Worm (Caenorhabditis elegans) whole organism, L2 larva: ENCODE measurements around the gene ceh-37.

Source experiments
- C34F6.9 ChIP-seq: fragments of 150-350 bp; optimal IDR thresholded peaks from 2 replicates; lab custom pipeline; 2014; ENCODE audit warnings: missing biosample characterization, missing genetic modification characterization
- F13H6.1 ChIP-seq: sonication (generic microtip); optimal IDR thresholded peaks from 2 replicates; lab custom pipeline; 2016; ENCODE audit warnings: missing genetic modification characterization, missing compliant biosample characterization
- R02D3.7 ChIP-seq: fragments of 150-350 bp; optimal IDR thresholded peaks from 2 replicates; lab custom pipeline; 2014; ENCODE audit warnings: missing biosample characterization, missing genetic modification characterization
- Y55F3AM.14 ChIP-seq: fragments of 200-800 bp; sonication (Bioruptor generic); optimal IDR thresholded peaks from 2 replicates; lab custom pipeline; 2018; ENCODE audit warnings: mild to moderate bottlenecking, missing genetic modification characterization, missing compliant biosample characterization
- ZK546.5 ChIP-seq: sonication (generic microtip); optimal IDR thresholded peaks from 2 replicates; lab custom pipeline; 2017; ENCODE audit warnings: missing biosample characterization, missing genetic modification characterization
- alr-1 ChIP-seq: fragments of 150-350 bp; optimal IDR thresholded peaks from 2 replicates; lab custom pipeline; 2014; ENCODE audit warnings: missing biosample characterization, missing genetic modification characterization
- ama-1 ChIP-seq: fragments of 150-350 bp; optimal IDR thresholded peaks from 2 replicates; lab custom pipeline; 2018; ENCODE audit warnings: inconsistent platforms
- ceh-16 ChIP-seq: fragments of 150-350 bp; optimal IDR thresholded peaks from 2 replicates; lab custom pipeline; 2014; ENCODE audit warnings: missing biosample characterization, missing genetic modification characterization
- ceh-82 ChIP-seq: fragments of 150-350 bp; optimal IDR thresholded peaks from 2 replicates; lab custom pipeline; 2014; ENCODE audit warnings: missing biosample characterization, missing genetic modification characterization
- crh-2 ChIP-seq: sonication (generic microtip); optimal IDR thresholded peaks from 2 replicates; lab custom pipeline; 2017; ENCODE audit warnings: missing biosample characterization, missing genetic modification characterization
- dmd-4 ChIP-seq: sonication (generic microtip); optimal IDR thresholded peaks from 2 replicates; lab custom pipeline; 2017; ENCODE audit warnings: missing biosample characterization, missing genetic modification characterization
- egl-27 ChIP-seq: sonication (generic microtip); optimal IDR thresholded peaks from 3 replicates; lab custom pipeline; 2017; ENCODE audit warnings: missing biosample characterization, missing genetic modification reagents, missing genetic modification characterization
- elt-1 ChIP-seq: fragments of 150-350 bp; optimal IDR thresholded peaks from 2 replicates; lab custom pipeline; 2014; ENCODE audit warnings: missing biosample characterization, missing genetic modification characterization
- elt-3 ChIP-seq: sonication (generic microtip); optimal IDR thresholded peaks from 2 replicates; lab custom pipeline; 2017; ENCODE audit warnings: missing biosample characterization, missing genetic modification characterization
- fos-1 ChIP-seq: fragments of 150-350 bp; optimal IDR thresholded peaks from 2 replicates; lab custom pipeline; 2014; ENCODE audit warnings: missing biosample characterization, missing genetic modification characterization
- lin-39 ChIP-seq: fragments of 150-350 bp; optimal IDR thresholded peaks from 2 replicates; lab custom pipeline; 2014; ENCODE audit warnings: missing biosample characterization, missing genetic modification reagents, missing genetic modification characterization
- lsy-2 ChIP-seq, 2 experiments: fragments of 150-350 bp in 1 of 2; sonication (generic microtip) in 1 of 2; optimal IDR thresholded peaks; 2 replicates each; lab custom pipeline; 2014 to 2017; ENCODE audit warnings: missing biosample characterization in 2 of 2, missing genetic modification characterization in 2 of 2
- mbf-1 ChIP-seq: sonication (generic microtip); optimal IDR thresholded peaks from 2 replicates; lab custom pipeline; 2017; ENCODE audit warnings: missing biosample characterization, missing genetic modification characterization
- mdl-1 ChIP-seq, 2 experiments: fragments of 150-350 bp in 1 of 2; sonication (generic microtip) in 1 of 2; optimal IDR thresholded peaks; 2 replicates each; lab custom pipeline; 2017; ENCODE audit warnings: missing biosample characterization in 2 of 2, missing genetic modification characterization in 2 of 2
- nhr-12 ChIP-seq: fragments of 150-350 bp; optimal IDR thresholded peaks from 2 replicates; lab custom pipeline; 2014; ENCODE audit warnings: missing biosample characterization, missing genetic modification characterization
- nhr-129 ChIP-seq: fragments of 150-350 bp; optimal IDR thresholded peaks from 2 replicates; lab custom pipeline; 2014; ENCODE audit warnings: missing biosample characterization, missing genetic modification characterization
- nhr-23 ChIP-seq: fragments of 150-350 bp; optimal IDR thresholded peaks from 2 replicates; lab custom pipeline; 2014; ENCODE audit warnings: missing biosample characterization, missing genetic modification reagents, missing genetic modification characterization
- nhr-25 ChIP-seq: fragments of 150-350 bp; sonication (generic microtip); optimal IDR thresholded peaks from 3 replicates; lab custom pipeline; 2014; ENCODE audit warnings: missing biosample characterization, missing genetic modification characterization
- peb-1 ChIP-seq: fragments of 150-350 bp; optimal IDR thresholded peaks from 2 replicates; lab custom pipeline; 2014; ENCODE audit warnings: missing biosample characterization, missing genetic modification characterization
- sem-4 ChIP-seq: fragments of 150-350 bp; optimal IDR thresholded peaks from 2 replicates; lab custom pipeline; 2014; ENCODE audit warnings: missing biosample characterization, missing genetic modification reagents, missing genetic modification characterization
- skn-1 ChIP-seq: sonication (generic microtip); optimal IDR thresholded peaks from 2 replicates; lab custom pipeline; 2017; ENCODE audit warnings: missing biosample characterization, missing genetic modification characterization
- sma-9 ChIP-seq, 2 experiments: fragments of 150-350 bp in 1 of 2; sonication (generic microtip) in 1 of 2; optimal IDR thresholded peaks; 2 replicates each; lab custom pipeline; 2014 to 2016; ENCODE audit warnings: missing genetic modification characterization in 2 of 2, mild to moderate bottlenecking in 1 of 2, missing biosample characterization in 1 of 2, missing compliant biosample characterization in 1 of 2, missing genetic modification reagents in 1 of 2, moderate library complexity in 1 of 2
- snpc-4 ChIP-seq: fragments of 150-350 bp; optimal IDR thresholded peaks from 2 replicates; lab custom pipeline; 2014; ENCODE audit warnings: missing biosample characterization, missing genetic modification characterization
- unc-55 ChIP-seq: fragments of 150-350 bp; sonication (generic microtip); optimal IDR thresholded peaks from 3 replicates; lab custom pipeline; 2014; ENCODE audit warnings: missing biosample characterization, missing genetic modification reagents, missing genetic modification characterization
- unc-62 ChIP-seq: fragments of 150-350 bp; optimal IDR thresholded peaks from 2 replicates; lab custom pipeline; 2014; ENCODE audit warnings: missing biosample characterization, missing genetic modification reagents, missing genetic modification characterization
- zag-1 ChIP-seq: fragments of 150-350 bp; optimal IDR thresholded peaks from 2 replicates; lab custom pipeline; 2014; ENCODE audit warnings: missing biosample characterization, missing genetic modification characterization
- ztf-1 ChIP-seq: fragments of 200-800 bp; sonication (Bioruptor generic); conservative IDR thresholded peaks from 2 replicates; pipeline ENCODE4 v1.3.6; 2022; ENCODE audit warnings: missing genetic modification characterization, missing compliant biosample characterization
- ztf-11 ChIP-seq: sonication (generic microtip); optimal IDR thresholded peaks from 2 replicates; lab custom pipeline; 2017; ENCODE audit warnings: missing biosample characterization, missing genetic modification characterization

Gene ceh-37

ce11 chrX:14207942-14208341 is at the start of gene ceh-37:
Gene ceh-37 (minus strand): TSS chrX:14208000.
- TF ChIP-seq unc-55 (GFP tag; lab: Kevin White, UChicago), result no peak
- no peak for TF ChIP-seq nhr-23
- TF ChIP-seq R02D3.7 (tag; lab: Kevin White, UChicago), result no peak
- TF ChIP-seq fos-1 (tag; lab: Kevin White, UChicago), result peak; percentile 60
- no peak for TF ChIP-seq lsy-2 (tag; optimal IDR thresholded peaks at IDR 0.05; lab: Kevin White, UChicago)
- no peak for TF ChIP-seq F13H6.1 (tag; lab: Kevin White, UChicago)
- no peak for TF ChIP-seq dmd-4
- TF ChIP-seq sem-4 (tag; lab: Kevin White, UChicago), result no peak
- TF ChIP-seq mdl-1 (tag; optimal IDR thresholded peaks at IDR 0.05; lab: Kevin White, UChicago), result no peak
- TF ChIP-seq crh-2 (tag; lab: Kevin White, UChicago), result peak; percentile 37

ce11 chrX:14255973-14256372 is 48.2 kb upstream of the ceh-37 start, which contains the start of gene E02H4.7:
Gene E02H4.7 (plus strand): TSS chrX:14256273.
- no peak for TF ChIP-seq skn-1
- TF ChIP-seq peb-1, result no peak
- no peak for TF ChIP-seq nhr-23
- TF ChIP-seq lin-39 (tag; lab: Kevin White, UChicago), result no peak
- no peak for TF ChIP-seq unc-62 (GFP tag; lab: Kevin White, UChicago)
- TF ChIP-seq ztf-11 (tag; lab: Kevin White, UChicago), result no peak
- no peak for TF ChIP-seq ZK546.5
- no peak for TF ChIP-seq C34F6.9 (tag; lab: Kevin White, UChicago)
- TF ChIP-seq F13H6.1 (tag; lab: Kevin White, UChicago), result no peak
- TF ChIP-seq sma-9 (GFP tag; optimal IDR thresholded peaks at IDR 0.05; lab: Kevin White, UChicago), result no peak
- no peak for TF ChIP-seq sma-9 (tag; optimal IDR thresholded peaks at IDR 0.05; lab: Kevin White, UChicago)

- TF ChIP-seq unc-55 (GFP tag; lab: Kevin White, UChicago), result no peak
- no peak for TF ChIP-seq sem-4 (tag; lab: Kevin White, UChicago)
- no peak for TF ChIP-seq sma-9 (GFP tag; optimal IDR thresholded peaks at IDR 0.05; lab: Kevin White, UChicago)
- no peak for TF ChIP-seq sma-9 (tag; optimal IDR thresholded peaks at IDR 0.05; lab: Kevin White, UChicago)
- TF ChIP-seq ceh-82 (tag; lab: Kevin White, UChicago), result no peak
- TF ChIP-seq nhr-12 (tag; lab: Kevin White, UChicago), result no peak
- TF ChIP-seq fos-1 (tag; lab: Kevin White, UChicago), result no peak
These were observed 47.2 kb upstream of the ceh-37 start, which contains the start of gene E02H4.5 for ce11 chrX:14255031-14255430. Gene E02H4.5 (minus strand): TSS chrX:14255131.

ce11 chrX:14252042-14252441 is 44.2 kb upstream of the ceh-37 start, which contains the start of gene E02H4.6:
Gene E02H4.6 (minus strand): TSS chrX:14252142.
- no peak for TF ChIP-seq ztf-1 (GFP tag; lab: Robert Waterston, UW)
- no peak for TF ChIP-seq nhr-23
- TF ChIP-seq C34F6.9 (tag; lab: Kevin White, UChicago), result no peak

- TF ChIP-seq unc-55 (GFP tag; lab: Kevin White, UChicago), result no peak
These were observed 39.8 kb upstream of the ceh-37 start, which contains the start of gene K04C1.5 for ce11 chrX:14247436-14248103. Gene K04C1.5 (plus strand): TSS chrX:14248053.

- TF ChIP-seq zag-1 (tag; lab: Kevin White, UChicago), result no peak
- TF ChIP-seq mbf-1 (tag; lab: Kevin White, UChicago), result no peak
- no peak for TF ChIP-seq elt-1 (tag; lab: Kevin White, UChicago)
- TF ChIP-seq nhr-25 (tag; lab: Kevin White, UChicago), result no peak
- TF ChIP-seq elt-3 (tag; lab: Kevin White, UChicago), result no peak
- no peak for TF ChIP-seq nhr-129 (tag; lab: Kevin White, UChicago)
- no peak for TF ChIP-seq snpc-4 (tag; lab: Kevin White, UChicago)
- no peak for TF ChIP-seq ceh-16 (tag; lab: Kevin White, UChicago)
- TF ChIP-seq ZK546.5, result no peak
- no peak for TF ChIP-seq Y55F3AM.14
- TF ChIP-seq sem-4 (tag; lab: Kevin White, UChicago), result no peak
- no peak for TF ChIP-seq ama-1 (lab: Kevin White, UChicago)
- no peak for TF ChIP-seq egl-27
- TF ChIP-seq alr-1 (tag; lab: Kevin White, UChicago), result no peak
These were observed 38.7 kb upstream of the ceh-37 start, which contains the start of gene mlc-6 for ce11 chrX:14246518-14246917. Gene mlc-6 (minus strand): TSS chrX:14246618.
